Fruit fly (Drosophila melanogaster): ENCODE results near the gene CG31743.

The CG31743 gene

DNA sequence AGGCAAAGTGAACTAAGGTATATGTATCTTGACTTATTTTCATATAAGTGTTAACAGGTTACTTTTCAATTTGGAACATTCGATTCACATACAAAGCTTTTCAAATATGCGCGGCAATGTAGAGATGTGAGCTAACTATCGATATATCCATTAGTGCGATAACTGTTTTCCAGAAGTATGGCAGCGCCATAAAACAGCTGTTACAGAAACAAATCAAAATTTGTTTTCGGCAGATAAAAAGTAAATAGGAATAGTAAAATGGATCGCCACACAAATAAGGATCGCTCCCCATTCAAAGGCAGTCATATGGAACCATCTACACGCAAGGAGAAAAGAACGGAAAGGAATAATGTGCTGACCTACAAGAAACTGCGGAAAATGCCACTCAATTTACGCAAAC lies at the start of gene CG31743, which contains the start of the genes CG32832 and CG34313:
CG31743 (plus strand) TSS at position 230 of the 400 bp plus-strand sequence.
CG32832 (minus strand) TSS at position 3 of the 400 bp plus-strand sequence.
CG34313 (plus strand) TSS at position 230 of the 400 bp plus-strand sequence.
- TF ChIP-seq CG8478 (optimal IDR thresholded peaks at IDR 0.05), result no peak
- no peak for TF ChIP-seq CTCF (optimal IDR thresholded peaks at IDR 0.05)

DNA sequence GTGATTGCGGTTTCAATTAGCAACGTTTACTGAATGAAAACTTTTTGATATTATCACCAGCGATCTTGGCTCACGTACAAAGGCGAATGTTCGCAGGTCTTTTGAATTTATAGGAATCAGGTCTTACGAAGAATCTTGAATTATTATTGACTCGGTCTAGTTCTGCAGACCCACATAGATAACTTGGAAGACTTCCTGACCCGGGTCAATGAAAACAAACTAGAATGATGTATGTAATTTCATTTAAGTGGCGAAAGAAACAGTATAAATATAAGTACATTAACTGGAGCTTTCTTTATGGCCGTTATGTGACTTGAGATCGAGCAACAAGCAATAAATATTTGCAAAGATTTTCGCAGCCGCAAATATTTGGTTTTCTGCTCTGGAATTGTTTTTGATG lies 44.9 kb upstream of the CG31743 start, which contains the start of gene CG13282:
CG13282 (minus strand) TSS at position 101 of the 400 bp plus-strand sequence.
- TF ChIP-seq CG8478 (optimal IDR thresholded peaks at IDR 0.05), result no peak
- TF ChIP-seq CTCF (optimal IDR thresholded peaks at IDR 0.05), result no peak

DNA sequence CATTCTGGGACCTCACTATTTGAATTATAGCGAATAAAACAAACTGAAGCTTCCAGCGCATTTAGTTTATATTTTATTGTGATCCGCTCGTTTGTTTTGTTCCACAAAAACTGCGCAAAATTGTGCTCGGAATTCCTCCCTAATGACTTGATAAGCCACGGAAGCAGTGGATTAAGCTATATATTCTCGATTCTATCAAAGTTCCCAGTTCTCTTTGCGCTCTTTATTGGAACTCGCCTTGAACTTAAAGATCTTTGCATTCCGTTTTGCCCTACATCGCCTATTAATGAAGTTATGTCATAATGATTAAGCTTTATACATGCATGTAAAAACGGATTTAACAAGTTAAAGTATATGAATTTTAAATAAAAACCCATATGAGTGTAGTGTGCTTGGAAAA lies 42.2 kb upstream of the CG31743 start, which contains the start of gene Nepl9:
Nepl9 (minus strand) TSS at position 101 of the 400 bp plus-strand sequence.
- no peak for TF ChIP-seq CTCF (optimal IDR thresholded peaks at IDR 0.05)
- no peak for TF ChIP-seq CG8478 (optimal IDR thresholded peaks at IDR 0.05)

DNA sequence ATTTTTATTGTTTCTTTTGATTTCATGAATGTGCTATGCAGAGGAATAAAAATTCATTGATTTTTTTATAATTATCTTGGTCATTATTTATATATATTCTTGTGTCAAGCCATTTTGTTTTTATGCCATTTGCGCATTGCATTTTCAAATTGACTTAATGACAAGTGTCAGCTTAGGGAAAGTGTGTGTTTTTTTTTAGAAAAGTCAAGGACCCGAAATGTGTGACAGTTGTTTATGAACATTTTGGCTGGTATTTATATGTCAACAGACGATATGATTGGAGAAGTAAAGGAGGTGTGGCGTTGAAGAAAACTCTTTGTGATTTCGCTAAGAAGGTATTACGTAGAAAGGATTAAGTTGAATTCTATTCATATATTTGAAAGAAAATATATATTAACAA lies 41.6 kb upstream of the CG31743 start, which contains the start of the genes SclA and SclB:
SclA (plus strand) TSS at position 301 of the 400 bp plus-strand sequence.
SclB (plus strand) TSS at position 301 of the 400 bp plus-strand sequence.
- TF ChIP-seq CTCF (optimal IDR thresholded peaks at IDR 0.05) (no peak), CG8478 (optimal IDR thresholded peaks at IDR 0.05) (no peak)

DNA sequence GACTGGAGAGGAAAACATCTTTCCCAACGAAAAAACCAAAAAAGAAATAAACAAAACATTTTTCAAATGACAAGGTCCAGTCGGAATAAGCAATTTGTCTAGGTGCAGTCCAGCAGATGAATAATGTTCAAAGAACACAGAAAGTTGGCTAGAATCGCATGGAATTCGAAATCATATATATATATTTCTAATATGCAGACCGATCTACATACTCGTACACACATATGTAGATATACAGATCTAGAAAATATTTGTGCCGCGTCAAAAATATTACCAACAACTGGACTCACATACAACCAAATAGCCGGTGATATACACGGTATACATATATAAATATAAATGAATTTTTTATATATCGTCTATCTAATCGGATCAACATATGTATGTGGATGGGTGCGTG lies 39.7 kb upstream of the CG31743 start:
- no peak for TF ChIP-seq CG8478 (optimal IDR thresholded peaks at IDR 0.05)
- TF ChIP-seq CTCF (optimal IDR thresholded peaks at IDR 0.05), result no peak

DNA sequence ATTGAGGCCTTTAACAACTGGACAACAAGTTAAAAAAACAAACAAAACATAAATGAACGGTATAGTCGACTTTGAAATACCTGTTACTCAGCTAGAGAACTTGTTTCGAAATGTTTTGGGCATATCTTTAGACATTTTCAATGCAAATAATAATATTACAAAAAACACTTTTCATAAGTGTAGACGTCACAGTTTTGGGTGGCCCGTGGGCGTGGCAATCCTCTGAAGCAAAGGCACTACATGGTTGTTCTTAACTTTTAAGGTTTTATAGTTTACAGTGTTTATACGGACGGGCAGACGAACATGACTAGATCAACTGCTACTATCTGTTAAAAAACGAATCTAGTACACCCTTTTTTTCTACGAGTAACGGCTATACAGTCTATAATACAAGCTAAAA lies 36.8 kb upstream of the CG31743 start:
- TF ChIP-seq CG8478 (optimal IDR thresholded peaks at IDR 0.05), result no peak

DNA sequence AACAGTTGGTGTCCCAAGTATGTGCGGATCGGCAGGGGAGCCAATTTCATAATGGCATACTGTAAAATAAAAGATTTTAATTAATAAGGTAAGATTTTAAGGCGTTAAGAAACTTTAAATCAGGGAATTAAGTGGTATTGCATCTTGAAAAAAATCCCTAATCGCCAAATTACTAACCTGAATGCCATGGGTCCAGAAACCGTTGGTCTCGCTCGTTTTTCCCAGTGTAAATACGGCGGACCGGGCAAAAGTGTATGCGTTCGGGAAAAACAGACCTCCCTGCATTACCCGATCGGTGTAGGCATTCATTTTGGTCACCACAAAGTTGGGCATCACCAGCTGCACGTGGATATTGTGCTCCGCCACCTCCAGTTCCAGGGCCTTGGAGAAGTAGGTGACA lies 36.0 kb upstream of the CG31743 start:
- TF ChIP-seq CTCF (optimal IDR thresholded peaks at IDR 0.05) (no peak), CG8478 (optimal IDR thresholded peaks at IDR 0.05) (no peak)

DNA sequence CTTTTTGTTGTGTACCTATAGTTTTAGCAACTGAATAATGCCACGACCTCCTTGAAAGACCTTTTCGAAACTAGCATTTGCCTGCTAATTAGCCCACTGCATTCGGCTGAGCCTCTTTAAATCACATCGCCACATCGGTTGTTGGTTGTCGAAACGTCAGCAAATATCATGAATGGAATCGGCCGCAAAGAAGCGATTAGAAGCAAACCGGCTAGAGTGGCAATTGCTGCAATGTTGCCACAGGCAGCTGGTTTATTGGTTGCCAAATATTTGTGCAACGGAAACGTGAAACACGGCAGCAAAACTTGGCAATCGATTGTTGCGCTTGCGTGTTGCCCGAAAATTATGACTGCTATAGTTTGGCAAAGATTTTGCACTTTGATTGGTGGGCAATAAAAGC lies 34.1 kb upstream of the CG31743 start:
- TF ChIP-seq CG8478 (optimal IDR thresholded peaks at IDR 0.05) (no peak), CTCF (optimal IDR thresholded peaks at IDR 0.05) (no peak)

DNA sequence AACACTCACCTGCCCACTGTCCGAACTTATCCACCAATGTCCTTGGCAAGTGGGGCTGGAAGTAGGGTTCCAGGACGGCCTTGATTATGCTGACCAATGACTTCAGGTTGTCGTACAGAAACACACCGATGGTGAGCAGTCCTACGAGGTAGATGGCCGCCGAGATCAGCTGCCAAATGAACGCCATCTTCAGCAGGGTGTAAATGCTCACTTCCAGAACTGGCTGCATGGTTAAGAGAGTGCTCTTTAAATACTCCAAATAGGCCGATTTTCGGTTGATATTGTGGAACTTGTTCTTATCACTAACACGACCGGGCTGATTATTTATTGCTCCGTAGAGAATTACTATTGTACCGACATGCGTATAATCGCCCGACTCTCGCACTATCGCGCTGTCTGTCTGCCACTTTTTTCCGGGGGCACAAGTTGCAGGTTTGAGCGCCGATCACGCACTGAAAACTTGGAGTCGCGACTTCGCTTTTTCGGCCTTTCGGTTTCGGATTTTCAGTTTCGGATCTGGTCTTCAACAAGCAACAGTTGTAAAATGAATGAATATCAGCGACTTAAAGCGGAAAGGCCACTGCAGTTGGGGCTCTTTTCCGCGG lies 32.5 kb upstream of the CG31743 start:
- no peak for TF ChIP-seq CG8478 (optimal IDR thresholded peaks at IDR 0.05)
- no peak for TF ChIP-seq CTCF (optimal IDR thresholded peaks at IDR 0.05)

DNA sequence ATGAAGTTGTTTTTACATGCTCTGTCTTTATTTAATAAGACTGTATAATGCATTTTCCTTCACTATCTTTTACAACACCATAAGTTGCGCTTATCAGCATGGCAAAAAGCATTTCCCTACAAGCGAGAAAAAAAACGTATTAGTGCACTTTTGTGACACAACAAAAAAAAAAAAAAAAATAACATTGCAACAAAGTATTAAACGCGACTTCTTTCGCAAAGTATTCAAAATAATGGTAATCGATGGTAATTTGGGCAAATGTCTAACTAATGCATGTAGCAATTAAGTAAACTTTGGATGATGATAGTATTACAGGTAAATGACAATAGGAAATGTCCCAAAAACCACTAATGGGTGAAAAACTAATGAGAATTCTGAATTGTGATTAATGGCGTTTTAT lies 31.4 kb upstream of the CG31743 start:
- TF ChIP-seq CG8478 (optimal IDR thresholded peaks at IDR 0.05) (no peak), CTCF (optimal IDR thresholded peaks at IDR 0.05) (no peak)

DNA sequence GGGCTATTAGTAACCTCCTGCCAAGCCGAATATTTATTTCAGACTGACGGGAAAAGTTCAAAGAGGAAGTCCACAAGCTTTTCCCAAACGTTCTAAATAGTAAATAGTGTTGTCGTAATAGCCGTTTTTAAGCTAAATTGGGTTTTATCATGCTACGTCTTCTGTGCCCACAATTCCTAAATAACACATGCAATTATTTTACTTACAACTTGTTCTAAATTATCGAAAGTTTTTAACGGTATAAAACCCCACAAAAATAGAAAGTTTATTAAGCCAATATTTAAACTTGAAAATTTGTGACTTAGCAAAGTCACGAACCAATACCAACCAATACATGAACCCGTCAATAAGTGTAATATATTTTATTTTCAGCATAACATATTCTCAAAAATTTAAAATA lies 30.6 kb upstream of the CG31743 start, which contains the start of gene CG13284:
CG13284 (minus strand) TSS at position 47 of the 400 bp plus-strand sequence.
- TF ChIP-seq CG8478 (optimal IDR thresholded peaks at IDR 0.05) (no peak), CTCF (optimal IDR thresholded peaks at IDR 0.05) (no peak)

DNA sequence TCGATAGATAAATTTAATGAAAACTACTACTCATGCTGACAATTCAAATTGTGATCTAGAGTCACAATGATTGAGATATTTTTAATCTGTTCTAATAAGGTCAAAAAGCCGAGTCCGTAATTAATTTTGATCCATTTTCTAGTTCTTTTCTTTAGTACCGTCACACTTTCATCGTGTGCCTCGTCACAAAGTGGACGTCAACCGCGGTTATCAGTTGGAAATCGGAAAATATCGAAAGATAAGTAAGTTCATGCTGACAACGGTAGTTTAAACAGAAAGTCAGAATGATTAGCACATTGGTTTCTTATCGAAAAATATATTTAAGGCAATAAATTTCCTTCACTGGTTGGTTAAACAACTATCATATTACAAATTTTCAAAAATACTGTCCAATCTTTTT lies 28.9 kb upstream of the CG31743 start:
- TF ChIP-seq CTCF (optimal IDR thresholded peaks at IDR 0.05), result no peak
- no peak for TF ChIP-seq CG8478 (optimal IDR thresholded peaks at IDR 0.05)

DNA sequence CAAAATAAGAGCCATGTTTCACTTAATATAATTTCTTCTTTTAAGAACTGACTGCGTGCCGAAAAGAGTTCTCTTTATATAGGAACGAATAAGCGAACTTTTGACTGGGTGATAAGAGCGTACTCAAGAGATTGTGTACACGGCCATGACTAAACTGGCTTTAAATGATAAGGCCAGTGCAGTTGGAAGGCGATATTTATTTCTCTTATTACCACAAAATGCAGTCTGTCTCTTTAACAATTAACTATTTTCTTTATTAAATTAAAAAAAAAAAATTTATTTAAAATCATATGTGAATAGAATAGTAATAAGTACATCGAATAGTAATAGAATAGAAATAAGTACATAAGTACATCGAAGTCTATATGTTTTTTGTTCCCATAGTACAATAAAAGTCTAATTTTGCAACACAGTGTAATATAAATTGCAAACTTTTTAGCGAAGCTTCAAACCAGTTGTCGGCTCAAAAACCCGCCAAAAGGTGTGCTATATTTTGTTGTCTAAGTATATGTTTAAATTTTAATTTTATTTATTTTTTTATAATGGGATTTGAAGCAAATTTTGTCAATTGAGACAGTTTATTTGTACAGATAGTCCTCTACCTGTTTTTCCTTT lies 26.9 kb upstream of the CG31743 start, which contains the start of gene CG31810:
CG31810 (minus strand) TSS at position 51 of the 615 bp plus-strand sequence.
- no peak for TF ChIP-seq CTCF (optimal IDR thresholded peaks at IDR 0.05)
- no peak for TF ChIP-seq CG8478 (optimal IDR thresholded peaks at IDR 0.05)

DNA sequence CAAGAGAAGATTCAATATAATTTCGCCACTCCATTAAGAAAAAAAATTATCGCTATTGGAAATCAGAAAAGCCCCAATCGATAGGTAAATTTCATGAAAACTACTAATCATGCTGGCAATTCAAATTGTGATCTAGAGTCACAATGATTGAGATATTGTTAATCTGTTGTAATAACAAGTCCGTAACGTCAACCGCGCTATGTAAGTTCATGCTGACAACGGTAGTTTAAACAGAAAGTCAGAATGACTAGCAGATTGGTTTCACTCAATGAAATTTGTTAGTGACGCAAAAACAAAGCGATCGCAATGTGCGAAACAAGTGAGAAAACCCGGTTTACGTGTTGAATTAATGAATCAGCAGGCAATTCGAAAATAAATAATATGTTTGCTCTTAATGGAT lies 22.2 kb upstream of the CG31743 start:
- no peak for TF ChIP-seq CG8478 (optimal IDR thresholded peaks at IDR 0.05)
- no peak for TF ChIP-seq CTCF (optimal IDR thresholded peaks at IDR 0.05)

DNA sequence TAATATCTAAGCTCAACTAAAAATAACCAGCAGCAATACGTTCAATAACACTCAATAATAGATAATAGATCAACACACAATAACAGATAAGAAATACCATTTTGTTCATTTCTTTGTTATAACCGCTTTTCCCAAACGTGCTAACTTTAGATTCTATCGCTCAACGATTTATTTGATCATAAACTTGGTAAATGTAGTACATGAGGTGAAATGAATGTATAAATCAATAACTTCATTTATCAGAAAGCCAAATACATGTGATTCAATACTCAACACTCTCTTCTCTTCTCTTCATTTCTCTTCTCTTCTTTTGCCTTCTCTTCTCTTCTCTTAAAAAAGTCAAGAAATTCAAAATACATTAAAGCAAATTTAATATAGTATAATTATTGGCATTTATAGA lies 21.7 kb upstream of the CG31743 start:
- TF ChIP-seq CTCF (optimal IDR thresholded peaks at IDR 0.05) (no peak), CG8478 (optimal IDR thresholded peaks at IDR 0.05) (no peak)

DNA sequence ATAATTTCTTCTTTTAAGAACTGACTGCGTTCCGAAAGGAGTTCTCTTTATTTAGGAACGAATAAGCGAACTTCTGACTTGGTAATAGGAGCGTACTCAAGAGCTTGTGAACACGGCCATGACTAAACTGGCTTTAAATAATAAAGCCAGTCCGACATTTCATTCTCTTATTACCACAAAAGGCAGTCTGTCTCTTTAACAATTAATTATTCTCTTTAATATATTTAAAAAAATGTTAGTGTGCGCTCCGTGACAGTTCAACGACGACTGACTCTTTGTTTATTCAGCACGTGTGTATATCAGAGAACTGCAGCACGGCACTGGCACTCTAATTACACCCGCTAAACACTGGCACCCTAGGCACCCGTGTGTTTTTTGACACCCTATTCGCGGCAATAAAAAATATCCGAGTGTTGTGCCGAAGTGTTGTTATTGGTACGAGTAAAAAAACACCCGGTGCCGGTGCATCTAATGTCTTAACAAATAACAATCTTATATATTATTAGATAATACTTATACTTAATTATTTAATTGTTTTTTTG lies 20.8 kb upstream of the CG31743 start, which contains the start of gene CG31809:
CG31809 (minus strand) TSS at position 249 of the 542 bp plus-strand sequence.
- TF ChIP-seq CTCF (optimal IDR thresholded peaks at IDR 0.05) (no peak), CG8478 (optimal IDR thresholded peaks at IDR 0.05) (no peak)

Data from S2 (cell line).